Fruit fly (Drosophila melanogaster) whole organism, embryonic: Measurements from ENCODE around the gene Col4a1.

Experiments
- Ada2b ChIP-seq: fragments of 200-800 bp; sonication (Bioruptor generic); IDR thresholded peaks from 2 replicates; pipeline ENCODE4 v1.3.6; 2022; ENCODE audit warnings: missing biosample characterization, missing genetic modification characterization
- Aef1 ChIP-seq: fragments of 200-800 bp; sonication (Bioruptor generic); IDR thresholded peaks from 3 replicates; pipeline ENCODE4 v1.3.6; 2022; ENCODE audit warnings: missing biosample characterization, missing genetic modification characterization
- CG10543 ChIP-seq: fragments of 200-800 bp; sonication (Bioruptor generic); optimal IDR thresholded peaks from 3 replicates; lab custom pipeline; 2017; ENCODE audit warnings: missing biosample characterization, mild to moderate bottlenecking, missing genetic modification characterization, moderate library complexity
- CG12219 ChIP-seq: fragments of 200-800 bp; sonication (Bioruptor generic); optimal IDR thresholded peaks from 3 replicates; lab custom pipeline; 2018; ENCODE audit warnings: missing biosample characterization, mild to moderate bottlenecking, missing genetic modification characterization
- CG15601 ChIP-seq: fragments of 200-800 bp; sonication (Bioruptor generic); optimal IDR thresholded peaks from 3 replicates; lab custom pipeline; 2019; ENCODE audit warnings: missing biosample characterization, mild to moderate bottlenecking, missing genetic modification characterization, moderate library complexity
- CG15696 ChIP-seq: fragments of 200-800 bp; sonication (Bioruptor generic); optimal IDR thresholded peaks from 2 replicates; lab custom pipeline; 2019; ENCODE audit warnings: missing biosample characterization, mild to moderate bottlenecking, missing genetic modification characterization, moderate library complexity
- CG17359 ChIP-seq: fragments of 200-800 bp; sonication (Bioruptor generic); optimal IDR thresholded peaks from 3 replicates; lab custom pipeline; 2018; ENCODE audit warnings: missing biosample characterization, mild to moderate bottlenecking, missing genetic modification characterization, moderate library complexity
- CG1792 ChIP-seq: fragments of 200-800 bp; sonication (Bioruptor generic); optimal IDR thresholded peaks from 2 replicates; lab custom pipeline; 2016; ENCODE audit warnings: missing biosample characterization, missing genetic modification characterization
- CG18599 ChIP-seq: fragments of 200-800 bp; sonication (Bioruptor generic); optimal IDR thresholded peaks from 3 replicates; lab custom pipeline; 2017; ENCODE audit warnings: missing biosample characterization, missing genetic modification characterization, mild to moderate bottlenecking, moderate library complexity, missing genetic modification reagents
- CG33557 ChIP-seq: fragments of 200-800 bp; sonication (Bioruptor generic); optimal IDR thresholded peaks from 2 replicates; lab custom pipeline; 2019; ENCODE audit warnings: missing biosample characterization, mild to moderate bottlenecking, missing genetic modification characterization, moderate library complexity
- CG34376 ChIP-seq: fragments of 200-800 bp; sonication (Bioruptor generic); optimal IDR thresholded peaks from 2 replicates; lab custom pipeline; 2018; ENCODE audit warnings: missing biosample characterization, mild to moderate bottlenecking, missing genetic modification characterization
- CG4854 ChIP-seq: fragments of 200-800 bp; sonication (Bioruptor generic); optimal IDR thresholded peaks from 2 replicates; lab custom pipeline; 2016; ENCODE audit warnings: missing biosample characterization, missing genetic modification characterization, inconsistent platforms
- CG5180 ChIP-seq: fragments of 200-800 bp; sonication (Bioruptor generic); optimal IDR thresholded peaks from 3 replicates; lab custom pipeline; 2017; ENCODE audit warnings: missing biosample characterization, missing genetic modification characterization, mild to moderate bottlenecking, moderate library complexity, missing genetic modification reagents
- CG6175 ChIP-seq: fragments of 200-800 bp; sonication (Bioruptor generic); IDR thresholded peaks from 3 replicates; pipeline ENCODE4 v1.3.6; 2022; ENCODE audit warnings: missing biosample characterization, missing genetic modification characterization
- CG7963 ChIP-seq: fragments of 200-800 bp; sonication (Bioruptor generic); IDR thresholded peaks from 3 replicates; pipeline ENCODE4 v1.3.6; 2022; ENCODE audit warnings: missing biosample characterization, missing genetic modification characterization; ENCODE audit not compliant: partially characterized antibody
- Deaf1 ChIP-seq: fragments of 200-800 bp; optimal IDR thresholded peaks from 3 replicates; lab custom pipeline; 2019; ENCODE audit warnings: missing biosample characterization, mild to moderate bottlenecking, missing genetic modification characterization, moderate library complexity
- Dfd ChIP-seq, 2 experiments: fragments of >200 bp; optimal IDR thresholded peaks; 2 replicates each; lab custom pipeline; 2017; ENCODE audit warnings: missing biosample characterization in 2 of 2, missing genetic modification characterization in 2 of 2
- GATAe ChIP-seq: fragments of 200-800 bp; sonication (Bioruptor generic); conservative IDR thresholded peaks from 2 replicates; pipeline ENCODE4 v1.3.6; 2022; ENCODE audit warnings: missing biosample characterization, missing genetic modification characterization
- HLHmδ ChIP-seq: fragments of 200-800 bp; sonication (Bioruptor generic); optimal IDR thresholded peaks from 2 replicates; lab custom pipeline; 2018; ENCODE audit warnings: missing biosample characterization, mild to moderate bottlenecking, missing genetic modification characterization, moderate library complexity
- HmgZ ChIP-seq: fragments of 200-800 bp; sonication (Bioruptor generic); optimal IDR thresholded peaks from 2 replicates; lab custom pipeline; 2018; ENCODE audit warnings: missing biosample characterization, mild to moderate bottlenecking, missing genetic modification characterization
- Jarid2 ChIP-seq: fragments of 200-800 bp; sonication (Bioruptor generic); optimal IDR thresholded peaks from 3 replicates; lab custom pipeline; 2017; ENCODE audit warnings: mild to moderate bottlenecking, missing biosample characterization, missing genetic modification reagents, missing genetic modification characterization
- Med ChIP-seq: fragments of 200-800 bp; sonication (Bioruptor generic); peaks from one replicate; lab custom pipeline; 2016; ENCODE audit warnings: missing biosample characterization, missing genetic modification characterization, mild to moderate bottlenecking, inconsistent platforms, moderate library complexity
- NFAT ChIP-seq: fragments of 200-800 bp; sonication (Bioruptor generic); IDR thresholded peaks from 2 replicates; pipeline ENCODE4 v1.3.6; 2022; ENCODE audit warnings: missing biosample characterization, missing genetic modification characterization
- Nf-YB ChIP-seq: fragments of 200-800 bp; sonication (Bioruptor generic); optimal IDR thresholded peaks from 3 replicates; lab custom pipeline; 2019; ENCODE audit warnings: missing biosample characterization, mild to moderate bottlenecking, missing genetic modification characterization, moderate library complexity
- Nf-YC ChIP-seq: fragments of 200-800 bp; optimal IDR thresholded peaks from 3 replicates; lab custom pipeline; 2019; ENCODE audit warnings: missing biosample characterization, mild to moderate bottlenecking, missing genetic modification characterization, moderate library complexity
- NfI ChIP-seq: fragments of 200-800 bp; sonication (Bioruptor generic); optimal IDR thresholded peaks from 3 replicates; lab custom pipeline; 2018; ENCODE audit warnings: missing biosample characterization, mild to moderate bottlenecking, missing genetic modification characterization, moderate library complexity
- Optix ChIP-seq: fragments of 200-800 bp; sonication (Bioruptor generic); IDR thresholded peaks from 3 replicates; pipeline ENCODE4 v1.3.6; 2022; ENCODE audit warnings: missing biosample characterization, missing genetic modification characterization
- Pdp1 ChIP-seq, 2 experiments: fragments of 200-800 bp; sonication (Bioruptor generic); optimal IDR thresholded peaks; 3 replicates each; lab custom pipeline; 2016; ENCODE audit warnings: missing biosample characterization in 2 of 2, missing genetic modification characterization in 2 of 2, mild to moderate bottlenecking in 1 of 2, moderate library complexity in 1 of 2
- Sin3A ChIP-seq: fragments of >200 bp; optimal IDR thresholded peaks from 2 replicates; lab custom pipeline; 2018
- al ChIP-seq: fragments of 200-800 bp; sonication (Bioruptor generic); IDR thresholded peaks from 2 replicates; pipeline ENCODE4 v1.3.6; 2022; ENCODE audit warnings: missing biosample characterization, missing genetic modification characterization
- bbx ChIP-seq: fragments of 200-800 bp; sonication (Bioruptor generic); IDR thresholded peaks from 2 replicates; pipeline ENCODE4 v1.3.6; 2022; ENCODE audit warnings: missing biosample characterization, missing genetic modification characterization; ENCODE audit not compliant: partially characterized antibody
- cato ChIP-seq: fragments of 200-800 bp; sonication (Bioruptor generic); optimal IDR thresholded peaks from 2 replicates; lab custom pipeline; 2016; ENCODE audit warnings: missing biosample characterization, missing genetic modification characterization, borderline replicate concordance
- cg ChIP-seq: fragments of 200-800 bp; sonication (Bioruptor generic); optimal IDR thresholded peaks from 3 replicates; lab custom pipeline; 2019; ENCODE audit warnings: missing biosample characterization, mild to moderate bottlenecking, missing genetic modification characterization, moderate library complexity
- chinmo ChIP-seq: fragments of 200-800 bp; sonication (Bioruptor generic); IDR thresholded peaks from 4 replicates; pipeline ENCODE4 v1.3.6; 2022; ENCODE audit warnings: missing biosample characterization, missing genetic modification characterization; ENCODE audit not compliant: partially characterized antibody
- crol ChIP-seq: fragments of 200-800 bp; sonication (Bioruptor generic); IDR thresholded peaks from 2 replicates; pipeline ENCODE4 v1.3.6; 2022; ENCODE audit warnings: missing biosample characterization, missing genetic modification characterization
- cwo ChIP-seq: fragments of 200-800 bp; sonication (Bioruptor generic); optimal IDR thresholded peaks from 3 replicates; lab custom pipeline; 2017; ENCODE audit warnings: missing biosample characterization, missing genetic modification characterization, mild to moderate bottlenecking, moderate library complexity, missing genetic modification reagents
- eve ChIP-seq, 2 experiments: fragments of >200 bp; optimal IDR thresholded peaks; 2 replicates each; lab custom pipeline; 2017; ENCODE audit warnings: missing biosample characterization in 2 of 2, missing genetic modification characterization in 2 of 2
- fd64A ChIP-seq: fragments of 200-800 bp; sonication (Bioruptor generic); optimal IDR thresholded peaks from 3 replicates; lab custom pipeline; 2018; ENCODE audit warnings: missing biosample characterization, mild to moderate bottlenecking, missing genetic modification characterization
- ftz-f1 ChIP-seq: fragments of 200-800 bp; sonication (Bioruptor generic); optimal IDR thresholded peaks from 2 replicates; lab custom pipeline; 2016; ENCODE audit warnings: missing biosample characterization, missing genetic modification characterization
- hbn ChIP-seq: fragments of 200-800 bp; sonication (Bioruptor generic); IDR thresholded peaks from 2 replicates; pipeline ENCODE4 v1.3.6; 2022; ENCODE audit warnings: missing biosample characterization, missing genetic modification characterization; ENCODE audit not compliant: partially characterized antibody
- nerfin-2 ChIP-seq: fragments of 200-800 bp; sonication (Bioruptor generic); IDR thresholded peaks from 2 replicates; pipeline ENCODE4 v1.3.6; 2022; ENCODE audit warnings: missing biosample characterization, missing genetic modification characterization; ENCODE audit not compliant: partially characterized antibody
- pnt ChIP-seq: fragments of 200-800 bp; sonication (Bioruptor generic); optimal IDR thresholded peaks from 3 replicates; lab custom pipeline; 2016; ENCODE audit warnings: missing biosample characterization, missing genetic modification characterization
- row ChIP-seq: fragments of 200-800 bp; sonication (Bioruptor generic); IDR thresholded peaks from 3 replicates; pipeline ENCODE4 v1.3.6; 2022; ENCODE audit warnings: missing biosample characterization, missing genetic modification characterization
- seq ChIP-seq: fragments of 200-800 bp; sonication (Bioruptor generic); IDR thresholded peaks from 2 replicates; pipeline ENCODE4 v1.3.6; 2022; ENCODE audit warnings: missing biosample characterization, missing genetic modification characterization
- slbo ChIP-seq: fragments of 200-800 bp; sonication (Bioruptor generic); IDR thresholded peaks from 2 replicates; pipeline ENCODE4 v1.3.6; 2022; ENCODE audit warnings: missing biosample characterization, missing genetic modification characterization
- sug ChIP-seq: fragments of 200-800 bp; optimal IDR thresholded peaks from 2 replicates; lab custom pipeline; 2019; ENCODE audit warnings: missing biosample characterization, mild to moderate bottlenecking, missing genetic modification characterization, moderate library complexity

Gene Col4a1

DNA sequence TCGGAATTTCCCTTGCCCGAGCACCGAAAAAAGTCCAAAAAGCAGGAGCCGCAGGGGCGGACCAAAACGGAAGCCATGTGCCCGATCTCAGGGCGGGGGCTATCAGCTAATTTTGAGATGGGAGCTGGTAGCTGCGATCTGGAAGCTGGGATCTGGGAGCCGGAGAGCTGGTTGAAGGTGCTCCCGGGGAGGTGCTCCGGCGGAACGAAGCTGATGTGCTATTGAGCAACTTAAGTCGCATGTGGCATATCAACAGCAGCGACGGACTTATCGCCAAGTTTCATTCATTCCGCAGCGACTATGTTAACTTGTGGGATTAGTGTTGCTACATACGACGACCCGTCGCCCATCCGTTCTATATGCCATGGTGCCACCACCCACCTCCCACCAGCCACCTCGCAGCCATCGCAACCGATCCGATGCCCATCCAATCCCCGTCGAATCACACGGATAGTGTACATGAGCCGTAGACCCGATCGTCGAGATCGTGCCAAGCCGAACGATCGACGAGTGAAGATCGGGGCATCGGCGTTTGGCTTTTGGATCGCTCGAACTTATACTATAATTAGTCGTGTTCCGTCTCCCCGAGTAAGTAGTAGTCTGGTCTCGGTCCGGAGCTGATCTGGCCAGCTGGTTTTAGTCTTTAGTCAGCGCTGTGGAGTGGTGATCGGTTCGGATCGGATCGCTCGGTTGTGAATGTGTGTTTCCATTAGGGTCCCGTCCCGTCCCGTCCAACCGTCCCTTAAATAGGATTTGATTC is at the start of gene Col4a1:
TSS of gene Col4a1 (plus strand) at position 561 of the 760 bp plus-strand sequence.
- TF ChIP-seq Pdp1 (GFP tag; optimal IDR thresholded peaks at IDR 0.05; lab: Kevin White, UChicago) (peak in 1 of 2 experiments; percentile 20), Deaf1 (peak; percentile 97), bbx (GFP tag; lab: Robert Waterston, UW) (no peak), CG15601 (tag; lab: Kevin White, UChicago) (no peak), CG34376 (GFP tag; lab: Kevin White, UChicago) (peak; percentile 97), fd64A (GFP tag; lab: Kevin White, UChicago) (no peak), cg (GFP tag; lab: Kevin White, UChicago) (peak; percentile 14), chinmo (GFP tag; lab: Robert Waterston, UW) (0 out of 4 replicates have a peak, but pooled peaks have one; percentile 37), Jarid2 (peak; percentile 51), NFAT (GFP tag; lab: Robert Waterston, UW) (0 out of 2 replicates have a peak, but pooled peaks have one; percentile 8), Optix (0 out of 3 replicates have a peak, but pooled peaks have one; percentile 22), Med (GFP tag; lab: Kevin White, UChicago) (peak; percentile 61), sug (tag; lab: Kevin White, UChicago) (peak; percentile 90), Nf-YC (peak; percentile 51), ftz-f1 (GFP tag; lab: Kevin White, UChicago) (peak; percentile 45), CG6175 (peak; percentile 48; the same call in 1 of the 3 replicates), CG10543 (GFP tag; lab: Kevin White, UChicago) (peak; percentile 80), Nf-YB (GFP tag; lab: Kevin White, UChicago) (peak; percentile 55), NfI (GFP tag; lab: Kevin White, UChicago) (no peak), crol (GFP tag; lab: Robert Waterston, UW) (peak; percentile 63), cwo (GFP tag; lab: Kevin White, UChicago) (peak; percentile 30), slbo (GFP tag; lab: Robert Waterston, UW) (peak; percentile 26; the same call in 1 of the 2 replicates), CG18599 (GFP tag; lab: Kevin White, UChicago) (peak; percentile 11), CG12219 (GFP tag; lab: Kevin White, UChicago) (no peak)

DNA sequence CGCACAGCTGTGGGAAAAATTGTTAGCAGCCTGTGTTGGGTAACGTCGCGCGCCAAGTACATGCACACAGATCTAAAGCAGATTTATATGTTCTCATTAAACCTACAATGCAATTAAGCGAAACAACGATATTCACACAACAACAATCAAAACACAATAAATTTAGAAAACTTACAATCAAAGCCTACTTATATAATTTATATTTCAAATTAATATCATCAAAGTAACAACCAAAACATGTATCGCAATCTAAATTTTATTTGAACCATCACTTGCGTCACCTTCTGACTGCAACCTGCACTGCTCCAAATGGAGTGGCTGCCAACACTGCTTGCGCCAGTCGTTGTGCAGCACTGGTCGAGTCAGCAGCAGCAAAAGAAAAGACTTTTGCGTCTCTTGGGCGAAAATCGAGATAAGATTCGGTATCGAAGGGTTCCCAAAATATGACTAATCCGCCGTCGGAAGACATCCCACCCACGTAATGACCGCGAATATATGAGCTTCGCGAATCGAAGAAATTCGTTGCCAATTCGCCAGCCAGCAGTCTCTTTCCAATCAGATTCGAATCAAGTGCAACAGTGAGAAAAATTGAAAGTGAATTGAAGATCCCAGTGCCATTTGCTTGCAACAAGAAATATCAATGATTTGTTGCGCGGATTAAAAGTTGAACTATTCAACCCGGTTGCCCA is 48.0 kb upstream of the Col4a1 start, which contains the start of the genes CG8892 and CG34126:
TSS of gene CG8892 (minus strand) at position 315 of the 689 bp plus-strand sequence.
TSS of gene CG34126 (plus strand) at position 337 of the 689 bp plus-strand sequence.
- TF ChIP-seq CG4854 (GFP tag; lab: Kevin White, UChicago) = peak; percentile 95
- TF ChIP-seq GATAe (GFP tag; lab: Robert Waterston, UW) = peak; percentile 89
- TF ChIP-seq Aef1 = peak; percentile 97
- peak; percentile 99 for TF ChIP-seq Sin3A (lab: Kevin White, UChicago)
- TF ChIP-seq CG1792 = peak; percentile 93
- peak; percentile 98 for TF ChIP-seq row (GFP tag; lab: Robert Waterston, UW)
- peak; percentile 93 for TF ChIP-seq Ada2b (GFP tag; lab: Robert Waterston, UW)
- peak; percentile 96 for TF ChIP-seq CG17359 (tag; lab: Kevin White, UChicago)
- TF ChIP-seq CG7963 = no peak
- peak; percentile 98 for TF ChIP-seq cato
- peak; percentile 97 for TF ChIP-seq pnt
- TF ChIP-seq hbn (GFP tag; lab: Robert Waterston, UW) = no peak
- TF ChIP-seq CG15696 (tag; lab: Kevin White, UChicago) = peak; percentile 98
- TF ChIP-seq CG5180 = peak; percentile 86
- TF ChIP-seq eve (GFP tag; optimal IDR thresholded peaks at IDR 0.05; lab: Kevin White, UChicago) = peak in 1 of 2 experiments; percentile 84
- 0 out of 2 replicates have a peak, but pooled peaks have one; percentile 25 for TF ChIP-seq nerfin-2
- peak in 1 of 2 experiments; percentile 92 for TF ChIP-seq Dfd (GFP tag; optimal IDR thresholded peaks at IDR 0.05; lab: Kevin White, UChicago)
- TF ChIP-seq seq (GFP tag; lab: Robert Waterston, UW) = peak; percentile 94
- no peak for TF ChIP-seq HLHmδ
- peak; percentile 97 for TF ChIP-seq CG33557 (GFP tag; lab: Kevin White, UChicago)
- TF ChIP-seq al (GFP tag; lab: Robert Waterston, UW) = peak; percentile 97
- TF ChIP-seq HmgZ (tag; lab: Kevin White, UChicago) = peak; percentile 98
